Fruit fly (Drosophila melanogaster): ENCODE results near the gene Pdhb.

DNA sequence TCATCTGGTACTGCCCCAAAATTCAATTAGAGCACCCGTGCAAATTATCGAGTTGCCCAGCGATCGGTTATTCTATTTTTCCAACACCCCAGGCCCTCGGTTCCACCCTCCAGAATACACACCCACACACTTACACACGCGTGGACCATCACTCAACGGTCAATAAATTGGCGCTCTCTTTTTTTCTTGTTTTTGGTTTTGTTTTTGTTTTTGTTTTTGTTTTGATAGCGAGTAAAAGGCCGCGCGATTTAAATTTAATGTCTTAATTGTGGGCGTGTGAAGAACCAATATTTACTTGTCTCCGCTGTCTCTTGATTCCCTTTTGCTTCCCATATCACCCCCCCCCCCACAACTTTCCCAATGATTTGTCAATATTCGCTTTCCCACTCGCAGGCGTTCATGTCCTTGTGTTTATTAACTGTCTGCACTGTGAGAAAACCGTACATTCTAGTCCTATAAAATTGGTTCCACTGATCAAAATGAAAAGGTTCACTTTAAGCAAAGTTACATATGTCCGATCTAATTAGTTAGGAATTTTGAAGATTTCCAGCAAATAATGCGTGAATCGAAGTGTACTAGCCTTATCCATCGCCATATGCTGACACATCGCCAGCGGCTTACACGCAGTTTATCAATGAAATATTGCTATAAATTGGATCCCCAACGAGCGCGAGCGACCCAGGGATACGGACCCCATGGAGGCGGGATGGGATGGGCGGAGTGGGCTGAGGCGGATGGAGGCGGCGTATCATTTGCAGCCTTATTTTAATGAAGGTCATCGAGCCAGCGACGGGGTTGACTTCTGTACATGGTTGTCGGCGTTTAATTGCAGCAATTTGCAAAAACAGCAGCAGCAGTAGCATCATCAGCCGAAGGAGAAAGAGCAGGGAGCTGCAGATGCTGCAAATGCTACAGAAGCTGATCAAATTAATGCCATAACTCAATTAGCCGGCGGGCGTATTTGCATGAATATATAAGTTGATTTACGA lies 27.2 kb downstream of the Pdhb start:
- no peak for TF ChIP-seq CTCF (optimal IDR thresholded peaks at IDR 0.05)
- TF ChIP-seq CG8478 (optimal IDR thresholded peaks at IDR 0.05) = no peak
